Fruit fly (Drosophila melanogaster): ENCODE data around the gene ci.
A peak's percentile ranks its signal among the peaks of the same experiment; 100 is the strongest.

Gene ci

DNA sequence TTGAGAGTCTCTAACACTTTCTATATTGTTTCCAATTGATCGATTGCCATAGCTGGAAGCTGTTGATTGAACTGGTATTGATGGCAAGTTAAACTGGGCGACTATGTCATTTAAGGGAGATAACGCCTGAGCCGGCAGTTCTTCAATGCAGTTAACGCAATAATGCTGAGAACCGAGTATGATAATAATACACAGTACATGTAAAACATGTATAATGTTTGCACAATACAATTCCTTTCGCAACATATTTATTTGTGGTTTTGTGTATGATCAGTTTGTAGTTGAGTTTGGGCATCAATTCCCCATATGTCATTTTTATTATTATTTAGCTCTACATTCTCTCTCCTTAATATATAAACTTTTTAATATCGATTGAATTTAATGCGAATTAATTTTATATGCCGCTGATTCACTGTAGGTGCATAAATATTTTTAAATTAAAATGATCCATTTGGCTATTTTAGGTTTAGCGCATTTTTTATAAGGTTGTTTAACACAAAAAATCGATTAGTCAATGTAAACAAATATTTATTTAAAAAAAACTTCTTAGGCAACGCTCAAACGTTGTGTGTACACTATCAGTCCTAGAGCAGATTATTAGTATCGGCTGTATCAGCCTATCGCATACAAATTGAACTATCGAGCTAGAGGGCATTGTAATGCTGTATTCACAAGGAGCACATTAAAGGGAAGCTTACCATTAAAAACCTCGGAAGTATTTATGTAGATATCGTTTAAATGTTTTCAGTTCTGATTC is 13.5 kb downstream of the ci start, which contains the start of gene PlexB:
PlexB (minus strand) TSS at position 600 of the 757 bp plus-strand sequence.
- TF ChIP-seq Hr96 (GFP tag; optimal IDR thresholded peaks at IDR 0.05) (no peak), kay (GFP tag; ENCODE audit: borderline replicate concordance) (peak; percentile 87), CG1620 (GFP tag; optimal IDR thresholded peaks at IDR 0.05) (no peak), cnc (optimal IDR thresholded peaks at IDR 0.05) (no peak), CG11617 (GFP tag; optimal IDR thresholded peaks at IDR 0.05) (no peak), tj (GFP tag; optimal IDR thresholded peaks at IDR 0.05) (peak; percentile 10), CG33017 (tag; optimal IDR thresholded peaks at IDR 0.05) (no peak), bab1 (GFP tag; optimal IDR thresholded peaks at IDR 0.05) (peak; percentile 45), ovo (GFP tag; optimal IDR thresholded peaks at IDR 0.05) (peak; percentile 14)

DNA sequence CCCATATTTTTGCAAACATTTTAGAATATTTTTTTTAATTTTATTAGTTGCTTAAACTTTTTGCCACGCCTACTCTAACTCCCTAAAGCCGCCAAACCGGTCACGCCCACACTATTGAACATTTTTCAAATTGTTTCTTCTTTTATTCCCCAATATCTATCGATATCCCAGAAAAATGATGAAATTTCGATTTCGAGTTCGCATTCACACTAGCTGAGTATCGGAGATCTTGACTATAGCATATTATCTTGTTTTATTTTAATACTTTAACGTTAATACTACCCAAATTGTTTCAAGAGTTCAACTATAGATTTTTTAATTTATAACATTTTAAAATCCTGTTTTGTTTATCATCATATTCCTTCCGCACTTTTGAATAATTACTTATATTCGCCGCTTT is 14.5 kb downstream of the ci start:
- TF ChIP-seq kay (GFP tag; ENCODE audit: borderline replicate concordance): no peak
- TF ChIP-seq CG14711 (tag; optimal IDR thresholded peaks at IDR 0.05): no peak
- TF ChIP-seq CG12768 (GFP tag; optimal IDR thresholded peaks at IDR 0.05): no peak
- TF ChIP-seq CG7045 (GFP tag; optimal IDR thresholded peaks at IDR 0.05): no peak
- TF ChIP-seq Crg-1 (GFP tag; optimal IDR thresholded peaks at IDR 0.05): no peak

DNA sequence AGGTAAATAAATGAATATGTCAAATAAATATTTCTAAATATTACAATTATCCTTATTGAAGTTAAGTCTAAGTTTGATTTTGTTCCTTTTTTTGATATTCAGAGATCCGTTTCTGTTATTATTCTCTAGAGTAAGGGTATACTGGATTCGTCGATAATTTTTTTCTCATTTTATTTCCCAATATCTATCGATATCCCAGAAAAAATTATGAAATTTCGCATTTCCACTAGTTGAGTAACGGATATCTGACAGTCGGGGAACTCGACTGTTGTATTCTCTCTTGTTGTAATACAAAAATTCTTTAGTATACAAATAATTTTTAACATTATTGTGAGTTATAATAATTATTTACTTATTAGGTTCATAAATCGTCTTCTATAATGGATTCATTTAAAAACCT is 55.4 kb downstream of the ci start:
- TF ChIP-seq toe (GFP tag; optimal IDR thresholded peaks at IDR 0.05): no peak
- TF ChIP-seq ovo (GFP tag; optimal IDR thresholded peaks at IDR 0.05): no peak
- no peak for TF ChIP-seq CG12768 (GFP tag; optimal IDR thresholded peaks at IDR 0.05)
- no peak for TF ChIP-seq Hr96 (GFP tag; optimal IDR thresholded peaks at IDR 0.05)
- TF ChIP-seq Mnt (GFP tag; optimal IDR thresholded peaks at IDR 0.05): no peak
- TF ChIP-seq tj (GFP tag; optimal IDR thresholded peaks at IDR 0.05): no peak
- no peak for TF ChIP-seq CG7045 (GFP tag; optimal IDR thresholded peaks at IDR 0.05)
- no peak for TF ChIP-seq CG5204 (GFP tag; optimal IDR thresholded peaks at IDR 0.05)
- TF ChIP-seq bab1 (GFP tag; optimal IDR thresholded peaks at IDR 0.05): no peak
- TF ChIP-seq cnc (optimal IDR thresholded peaks at IDR 0.05): no peak
- TF ChIP-seq Crg-1 (GFP tag; optimal IDR thresholded peaks at IDR 0.05): no peak
- TF ChIP-seq pad (GFP tag; optimal IDR thresholded peaks at IDR 0.05): no peak
- TF ChIP-seq CG11617 (GFP tag; optimal IDR thresholded peaks at IDR 0.05): no peak
- TF ChIP-seq CG14711 (tag; optimal IDR thresholded peaks at IDR 0.05): no peak
- no peak for TF ChIP-seq Clk (GFP tag; optimal IDR thresholded peaks at IDR 0.05)
- no peak for TF ChIP-seq kay (GFP tag; ENCODE audit: borderline replicate concordance)
- TF ChIP-seq cic (GFP tag; optimal IDR thresholded peaks at IDR 0.05): no peak
- TF ChIP-seq CG1620 (GFP tag; optimal IDR thresholded peaks at IDR 0.05): no peak
- no peak for TF ChIP-seq CG7101 (tag; optimal IDR thresholded peaks at IDR 0.05)

DNA sequence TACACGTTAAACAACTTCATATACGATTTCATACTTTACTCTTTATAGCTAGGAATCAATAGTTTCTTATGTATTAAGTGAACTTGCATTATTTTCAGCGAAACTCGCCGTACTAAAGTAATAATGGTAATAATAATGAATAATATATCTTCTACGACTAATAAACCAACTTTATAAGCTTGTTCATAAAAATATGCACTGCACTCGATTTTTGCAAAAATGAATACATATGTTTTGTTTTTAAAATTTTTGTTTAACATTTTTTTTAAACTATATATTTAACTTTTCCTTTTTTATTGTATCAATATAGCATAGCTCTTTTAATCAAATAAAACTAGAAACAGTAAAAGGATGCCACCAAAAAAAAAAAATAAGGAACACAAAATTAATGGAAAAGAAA is 56.3 kb downstream of the ci start, which contains the start of gene JYalpha:
JYalpha (plus strand) TSS at position 301 of the 400 bp plus-strand sequence.
- TF ChIP-seq CG7045 (GFP tag; optimal IDR thresholded peaks at IDR 0.05) (no peak), CG11617 (GFP tag; optimal IDR thresholded peaks at IDR 0.05) (no peak), cic (GFP tag; optimal IDR thresholded peaks at IDR 0.05) (no peak), ovo (GFP tag; optimal IDR thresholded peaks at IDR 0.05) (no peak), CG7101 (tag; optimal IDR thresholded peaks at IDR 0.05) (no peak), kay (GFP tag; ENCODE audit: borderline replicate concordance) (no peak), tj (GFP tag; optimal IDR thresholded peaks at IDR 0.05) (no peak), CG1620 (GFP tag; optimal IDR thresholded peaks at IDR 0.05) (no peak), toe (GFP tag; optimal IDR thresholded peaks at IDR 0.05) (no peak), Hr96 (GFP tag; optimal IDR thresholded peaks at IDR 0.05) (no peak), CG12768 (GFP tag; optimal IDR thresholded peaks at IDR 0.05) (no peak), Mnt (GFP tag; optimal IDR thresholded peaks at IDR 0.05) (no peak), bab1 (GFP tag; optimal IDR thresholded peaks at IDR 0.05) (no peak), Clk (GFP tag; optimal IDR thresholded peaks at IDR 0.05) (no peak), Crg-1 (GFP tag; optimal IDR thresholded peaks at IDR 0.05) (no peak), CG14711 (tag; optimal IDR thresholded peaks at IDR 0.05) (no peak), pad (GFP tag; optimal IDR thresholded peaks at IDR 0.05) (no peak), CG5204 (GFP tag; optimal IDR thresholded peaks at IDR 0.05) (no peak), cnc (optimal IDR thresholded peaks at IDR 0.05) (no peak)
